Fruit fly (Drosophila melanogaster) whole organism, embryonic: Measurements from ENCODE around the gene Rlb1.

Experiments used
- Antp ChIP-seq: fragments of 200-800 bp; sonication (Bioruptor generic); optimal IDR thresholded peaks from 3 replicates; lab custom pipeline; 2016; ENCODE audit warnings: missing biosample characterization, missing genetic modification characterization
- Atf3 ChIP-seq: fragments of 200-800 bp; sonication (Bioruptor generic); optimal IDR thresholded peaks from 3 replicates; lab custom pipeline; 2016; ENCODE audit warnings: missing biosample characterization, missing genetic modification characterization
- Blimp-1 ChIP-seq: fragments of 200-800 bp; sonication (Bioruptor generic); optimal IDR thresholded peaks from 3 replicates; lab custom pipeline; 2018; ENCODE audit warnings: missing biosample characterization, missing genetic modification characterization, mild to moderate bottlenecking, moderate library complexity, missing genetic modification reagents
- CG10209 ChIP-seq: fragments of 200-800 bp; sonication (Bioruptor generic); optimal IDR thresholded peaks from 3 replicates; lab custom pipeline; 2017; ENCODE audit warnings: missing biosample characterization, mild to moderate bottlenecking, missing genetic modification characterization, missing genetic modification reagents
- CG10431 ChIP-seq: fragments of 200-800 bp; sonication (Bioruptor generic); optimal IDR thresholded peaks from 3 replicates; lab custom pipeline; 2018; ENCODE audit warnings: missing biosample characterization, mild to moderate bottlenecking, missing genetic modification characterization
- CG10959 ChIP-seq: fragments of 200-800 bp; sonication (Bioruptor generic); IDR thresholded peaks from 2 replicates; pipeline ENCODE4 v1.3.6; 2022; ENCODE audit warnings: missing biosample characterization, missing genetic modification characterization
- CG10979 ChIP-seq: fragments of 200-800 bp; sonication (Bioruptor generic); optimal IDR thresholded peaks from 2 replicates; lab custom pipeline; 2018; ENCODE audit warnings: missing biosample characterization, mild to moderate bottlenecking, missing genetic modification characterization, moderate library complexity
- CG13296 ChIP-seq: fragments of 200-800 bp; sonication (Bioruptor generic); optimal IDR thresholded peaks from 3 replicates; lab custom pipeline; 2018; ENCODE audit warnings: missing biosample characterization, mild to moderate bottlenecking, missing genetic modification characterization
- CG13894 ChIP-seq: fragments of 200-800 bp; sonication (Bioruptor generic); optimal IDR thresholded peaks from 3 replicates; lab custom pipeline; 2018; ENCODE audit warnings: missing biosample characterization, mild to moderate bottlenecking, missing genetic modification characterization, moderate library complexity
- CG15269 ChIP-seq: fragments of 200-800 bp; sonication (Bioruptor generic); optimal IDR thresholded peaks from 2 replicates; lab custom pipeline; 2018; ENCODE audit warnings: missing biosample characterization, mild to moderate bottlenecking, missing genetic modification characterization, moderate library complexity
- CG17568 ChIP-seq: fragments of 200-800 bp; sonication (Bioruptor generic); optimal IDR thresholded peaks from 2 replicates; lab custom pipeline; 2018; ENCODE audit warnings: missing biosample characterization, mild to moderate bottlenecking, missing genetic modification characterization, moderate library complexity
- CG2120 ChIP-seq: fragments of 200-800 bp; sonication (Bioruptor generic); optimal IDR thresholded peaks from 3 replicates; lab custom pipeline; 2016; ENCODE audit warnings: missing biosample characterization, missing genetic modification characterization
- CG2129 ChIP-seq: fragments of 200-800 bp; sonication (Bioruptor generic); IDR thresholded peaks from 2 replicates; pipeline ENCODE4 v1.3.6; 2022; ENCODE audit warnings: missing biosample characterization, missing genetic modification characterization; ENCODE audit not compliant: partially characterized antibody
- CG2202 ChIP-seq: fragments of 200-800 bp; sonication (Bioruptor generic); optimal IDR thresholded peaks from 2 replicates; lab custom pipeline; 2018; ENCODE audit warnings: missing biosample characterization, mild to moderate bottlenecking, missing genetic modification characterization
- CG30020 ChIP-seq: fragments of 200-800 bp; optimal IDR thresholded peaks from 2 replicates; lab custom pipeline; 2019; ENCODE audit warnings: missing biosample characterization, mild to moderate bottlenecking, missing genetic modification characterization, moderate library complexity
- CG43689 ChIP-seq: fragments of 200-800 bp; sonication (Bioruptor generic); IDR thresholded peaks from 2 replicates; pipeline ENCODE4 v1.3.6; 2022; ENCODE audit warnings: missing biosample characterization, missing genetic modification characterization
- CG6791 ChIP-seq: fragments of 200-800 bp; sonication (Bioruptor generic); IDR thresholded peaks from 3 replicates; pipeline ENCODE4 v1.3.6; 2022; ENCODE audit warnings: missing biosample characterization, missing genetic modification characterization; ENCODE audit not compliant: partially characterized antibody
- CG6813 ChIP-seq: fragments of 200-800 bp; sonication (Bioruptor generic); optimal IDR thresholded peaks from 2 replicates; lab custom pipeline; 2017; ENCODE audit warnings: missing biosample characterization, missing genetic modification characterization, mild to moderate bottlenecking, moderate library complexity, missing genetic modification reagents
- CG7963 ChIP-seq: fragments of 200-800 bp; sonication (Bioruptor generic); IDR thresholded peaks from 3 replicates; pipeline ENCODE4 v1.3.6; 2022; ENCODE audit warnings: missing biosample characterization, missing genetic modification characterization; ENCODE audit not compliant: partially characterized antibody
- Dip2 ChIP-seq: fragments of 200-800 bp; sonication (Bioruptor generic); IDR thresholded peaks from 2 replicates; pipeline ENCODE4 v1.3.6; 2022; ENCODE audit warnings: missing biosample characterization, missing genetic modification characterization
- GATAe ChIP-seq: fragments of 200-800 bp; sonication (Bioruptor generic); conservative IDR thresholded peaks from 2 replicates; pipeline ENCODE4 v1.3.6; 2022; ENCODE audit warnings: missing biosample characterization, missing genetic modification characterization
- Hmx ChIP-seq: fragments of 200-800 bp; sonication (Bioruptor generic); optimal IDR thresholded peaks from 2 replicates; lab custom pipeline; 2016; ENCODE audit warnings: missing biosample characterization, missing genetic modification characterization
- Lim3 ChIP-seq: fragments of 200-800 bp; sonication (Bioruptor generic); IDR thresholded peaks from 2 replicates; pipeline ENCODE4 v1.3.6; 2022; ENCODE audit warnings: missing biosample characterization, missing genetic modification characterization
- Mes4 ChIP-seq: fragments of 200-800 bp; sonication (Bioruptor generic); optimal IDR thresholded peaks from 2 replicates; lab custom pipeline; 2016; ENCODE audit warnings: missing biosample characterization, missing genetic modification characterization
- Mrtf ChIP-seq: fragments of 200-800 bp; sonication (Bioruptor generic); IDR thresholded peaks from 3 replicates; pipeline ENCODE4 v1.3.6; 2022; ENCODE audit warnings: missing biosample characterization, missing genetic modification characterization
- NC2β ChIP-seq: fragments of 200-800 bp; sonication (Bioruptor generic); optimal IDR thresholded peaks from 2 replicates; lab custom pipeline; 2016; ENCODE audit warnings: missing biosample characterization, missing genetic modification characterization
- Nf-YA ChIP-seq: fragments of 200-800 bp; sonication (Bioruptor generic); IDR thresholded peaks from 2 replicates; pipeline ENCODE4 v1.3.6; 2022; ENCODE audit warnings: missing biosample characterization, missing genetic modification characterization
- Rfx ChIP-seq: fragments of 200-800 bp; sonication (Bioruptor generic); IDR thresholded peaks from 2 replicates; pipeline ENCODE4 v1.3.6; 2022; ENCODE audit warnings: missing biosample characterization, missing genetic modification characterization
- Six4 ChIP-seq: fragments of 200-800 bp; sonication (Bioruptor generic); optimal IDR thresholded peaks from 2 replicates; lab custom pipeline; 2016; ENCODE audit warnings: missing biosample characterization, missing genetic modification characterization
- Stat92E ChIP-seq, 3 experiments: fragments of >200 bp in 2 of 3; fragments of 200-800 bp in 1 of 3; sonication (Bioruptor generic) in 1 of 3; optimal IDR thresholded peaks; 2 replicates each; lab custom pipeline; 2017 to 2019; ENCODE audit warnings: missing biosample characterization in 3 of 3, missing genetic modification characterization in 3 of 3, mild to moderate bottlenecking in 1 of 3, moderate library complexity in 1 of 3
- ab ChIP-seq: fragments of 200-800 bp; sonication (Bioruptor generic); optimal IDR thresholded peaks from 2 replicates; lab custom pipeline; 2016; ENCODE audit warnings: missing biosample characterization, missing genetic modification characterization
- aop ChIP-seq: fragments of 200-800 bp; sonication (Bioruptor generic); IDR thresholded peaks from 2 replicates; pipeline ENCODE4 v1.3.6; 2022; ENCODE audit warnings: missing biosample characterization, missing genetic modification characterization
- bab2 ChIP-seq: fragments of 200-800 bp; sonication (Bioruptor generic); optimal IDR thresholded peaks from 2 replicates; lab custom pipeline; 2016; ENCODE audit warnings: missing biosample characterization, missing genetic modification characterization
- bcd ChIP-seq: fragments of 200-800 bp; sonication (Bioruptor generic); optimal IDR thresholded peaks from 2 replicates; lab custom pipeline; 2017; ENCODE audit warnings: missing biosample characterization, mild to moderate bottlenecking, missing genetic modification characterization
- bsh ChIP-seq, 2 experiments: fragments of 200-800 bp; sonication (Bioruptor generic); optimal IDR thresholded peaks; 2 replicates each; lab custom pipeline; 2017 to 2018; ENCODE audit warnings: mild to moderate bottlenecking in 2 of 2, missing biosample characterization in 2 of 2, missing genetic modification characterization in 2 of 2, moderate library complexity in 1 of 2
- cad ChIP-seq: fragments of >200 bp; optimal IDR thresholded peaks from 2 replicates; lab custom pipeline; 2017; ENCODE audit warnings: missing biosample characterization, missing genetic modification characterization
- cg ChIP-seq: fragments of 200-800 bp; sonication (Bioruptor generic); optimal IDR thresholded peaks from 3 replicates; lab custom pipeline; 2019; ENCODE audit warnings: missing biosample characterization, mild to moderate bottlenecking, missing genetic modification characterization, moderate library complexity
- corto ChIP-seq: fragments of 200-800 bp; sonication (Bioruptor generic); optimal IDR thresholded peaks from 2 replicates; lab custom pipeline; 2016; ENCODE audit warnings: missing biosample characterization, mild to moderate bottlenecking, missing genetic modification characterization, moderate library complexity
- crol ChIP-seq: fragments of 200-800 bp; sonication (Bioruptor generic); IDR thresholded peaks from 2 replicates; pipeline ENCODE4 v1.3.6; 2022; ENCODE audit warnings: missing biosample characterization, missing genetic modification characterization
- exex ChIP-seq: fragments of 200-800 bp; sonication (Bioruptor generic); optimal IDR thresholded peaks from 4 replicates; lab custom pipeline; 2018; ENCODE audit warnings: missing biosample characterization, mild to moderate bottlenecking, missing genetic modification characterization, moderate library complexity
- fru ChIP-seq: fragments of >200 bp; optimal IDR thresholded peaks from 2 replicates; lab custom pipeline; 2017
- gro ChIP-seq: fragments of 200-800 bp; sonication (Bioruptor generic); optimal IDR thresholded peaks from 2 replicates; lab custom pipeline; 2016; ENCODE audit warnings: missing biosample characterization, missing genetic modification characterization
- gsb ChIP-seq: fragments of 200-800 bp; sonication (Bioruptor generic); IDR thresholded peaks from 2 replicates; pipeline ENCODE4 v1.3.6; 2022; ENCODE audit warnings: missing biosample characterization, missing genetic modification characterization
- jigr1 ChIP-seq: fragments of 200-800 bp; sonication (Bioruptor generic); IDR thresholded peaks from 3 replicates; pipeline ENCODE4 v1.3.6; 2022; ENCODE audit warnings: missing biosample characterization, missing genetic modification characterization
- org-1 ChIP-seq: fragments of 200-800 bp; sonication (Bioruptor generic); optimal IDR thresholded peaks from 2 replicates; lab custom pipeline; 2017; ENCODE audit warnings: missing biosample characterization, missing genetic modification characterization
- p53 ChIP-seq: fragments of 200-800 bp; sonication (Bioruptor generic); optimal IDR thresholded peaks from 2 replicates; lab custom pipeline; 2016; ENCODE audit warnings: missing biosample characterization, missing genetic modification characterization
- pho ChIP-seq: fragments of 200-800 bp; sonication (Bioruptor generic); optimal IDR thresholded peaks from 2 replicates; lab custom pipeline; 2016; ENCODE audit warnings: missing biosample characterization, missing genetic modification characterization
- scrt ChIP-seq: fragments of 200-800 bp; sonication (Bioruptor generic); optimal IDR thresholded peaks from 2 replicates; lab custom pipeline; 2018; ENCODE audit warnings: missing biosample characterization, mild to moderate bottlenecking, missing genetic modification characterization, moderate library complexity
- sob ChIP-seq: fragments of 200-800 bp; sonication (Bioruptor generic); IDR thresholded peaks from 2 replicates; pipeline ENCODE4 v1.3.6; 2022; ENCODE audit warnings: missing biosample characterization, missing genetic modification characterization
- vnd ChIP-seq: fragments of 200-800 bp; sonication (Bioruptor generic); IDR thresholded peaks from 3 replicates; pipeline ENCODE4 v1.3.6; 2022; ENCODE audit warnings: missing biosample characterization, missing genetic modification characterization; ENCODE audit not compliant: partially characterized antibody
- wor ChIP-seq: fragments of 200-800 bp; sonication (Bioruptor generic); IDR thresholded peaks from 2 replicates; pipeline ENCODE4 v1.3.6; 2022; ENCODE audit warnings: missing biosample characterization, missing genetic modification characterization

Gene Rlb1

dm6 chr3R:9515860-9516344 is 2.8 kb downstream of the Rlb1 start, which contains the start of the genes mRpL47, CG8176 and Kdm3 (continued):
- peak; percentile 19 for TF ChIP-seq CG2202 (tag; lab: Kevin White, UChicago)
- peak; percentile 44 for TF ChIP-seq Atf3
- TF ChIP-seq Nf-YA (GFP tag; lab: Robert Waterston, UW), result no peak
- peak; percentile 50 for TF ChIP-seq CG10979 (tag; lab: Kevin White, UChicago)
- TF ChIP-seq wor (GFP tag; lab: Robert Waterston, UW), result no peak
- no peak for TF ChIP-seq gsb (GFP tag; lab: Robert Waterston, UW)
- peak; percentile 68 for TF ChIP-seq CG30020
- peak in 1 of 3 experiments; percentile 54 for TF ChIP-seq Stat92E (GFP tag; optimal IDR thresholded peaks at IDR 0.05; lab: Kevin White, UChicago)
- TF ChIP-seq corto (GFP tag; lab: Kevin White, UChicago), result no peak
- peak; percentile 60 for TF ChIP-seq bab2 (GFP tag; lab: Kevin White, UChicago)
- peak; percentile 78 for TF ChIP-seq NC2β (GFP tag; lab: Kevin White, UChicago)
- TF ChIP-seq aop (GFP tag; lab: Robert Waterston, UW), result no peak
- no peak for TF ChIP-seq CG6791 (GFP tag; lab: Robert Waterston, UW)
- TF ChIP-seq CG6813 (GFP tag; lab: Kevin White, UChicago), result no peak
- TF ChIP-seq CG13296 (GFP tag; lab: Kevin White, UChicago), result no peak
- TF ChIP-seq CG2129 (GFP tag; lab: Robert Waterston, UW), result no peak
- TF ChIP-seq scrt (GFP tag; lab: Kevin White, UChicago), result peak; percentile 42
- no peak for TF ChIP-seq Mrtf (GFP tag; lab: Robert Waterston, UW)
- TF ChIP-seq cad, result no peak
- TF ChIP-seq Antp (GFP tag; lab: Kevin White, UChicago), result peak; percentile 83
- no peak for TF ChIP-seq CG17568 (GFP tag; lab: Kevin White, UChicago)
- TF ChIP-seq Six4, result no peak
- TF ChIP-seq sob, result no peak
- no peak for TF ChIP-seq vnd
- TF ChIP-seq Hmx (GFP tag; lab: Kevin White, UChicago), result no peak
- no peak for TF ChIP-seq Lim3 (GFP tag; lab: Robert Waterston, UW)
- peak; percentile 82 for TF ChIP-seq gro
- peak; percentile 96 for TF ChIP-seq cg (GFP tag; lab: Kevin White, UChicago)
- TF ChIP-seq bcd (GFP tag; lab: Kevin White, UChicago), result no peak
- no peak for TF ChIP-seq CG43689 (GFP tag; lab: Robert Waterston, UW)
- peak; percentile 56 for TF ChIP-seq exex (tag; lab: Kevin White, UChicago)
- TF ChIP-seq CG2120, result peak; percentile 89
- TF ChIP-seq Mes4, result no peak
- no peak for TF ChIP-seq crol (GFP tag; lab: Robert Waterston, UW)
- no peak for TF ChIP-seq org-1 (GFP tag; lab: Kevin White, UChicago)
- no peak for TF ChIP-seq Rfx (GFP tag; lab: Robert Waterston, UW)
- TF ChIP-seq CG10209, result peak; percentile 15
- TF ChIP-seq pho (GFP tag; lab: Kevin White, UChicago), result peak; percentile 87
- peak in 1 of 2 experiments; percentile 13 for TF ChIP-seq bsh (GFP tag; optimal IDR thresholded peaks at IDR 0.05; lab: Kevin White, UChicago)
- TF ChIP-seq fru, result no peak
- TF ChIP-seq ab (GFP tag; lab: Kevin White, UChicago), result peak; percentile 29
- TF ChIP-seq Blimp-1, result no peak
- TF ChIP-seq CG10959, result no peak
- no peak for TF ChIP-seq Dip2 (GFP tag; lab: Robert Waterston, UW)
- TF ChIP-seq GATAe (GFP tag; lab: Robert Waterston, UW), result no peak
- no peak for TF ChIP-seq CG10431 (GFP tag; lab: Kevin White, UChicago)
- TF ChIP-seq CG7963, result no peak
- no peak for TF ChIP-seq jigr1 (GFP tag; lab: Robert Waterston, UW)
- no peak for TF ChIP-seq CG13894 (tag; lab: Kevin White, UChicago)
- TF ChIP-seq p53 (GFP tag; lab: Kevin White, UChicago), result peak; percentile 74
- no peak for TF ChIP-seq CG15269 (tag; lab: Kevin White, UChicago)
